Worm (Caenorhabditis elegans) whole organism, young adult: ENCODE data around the gene C27H6.8.

Source experiments
- K12H6.12 ChIP-seq: fragments of 200-800 bp; sonication (Bioruptor generic); optimal IDR thresholded peaks from 2 replicates; lab custom pipeline; 2018; ENCODE audit warnings: mild to moderate bottlenecking, missing genetic modification characterization, missing compliant biosample characterization
- ama-1 ChIP-seq, 3 experiments: fragments of 150-350 bp in 1 of 3; sonication (generic microtip) in 2 of 3; optimal IDR thresholded peaks; 2 replicates each; lab custom pipeline; 2014 to 2018; ENCODE audit warnings: missing biosample characterization in 2 of 3, missing genetic modification characterization in 2 of 3, missing genetic modification reagents in 2 of 3
- mes-4 ChIP-seq: sonication (generic microtip); optimal IDR thresholded peaks from 2 replicates; lab custom pipeline; 2016; ENCODE audit warnings: missing genotype, missing genetic modification characterization, missing compliant biosample characterization
- sea-2 ChIP-seq: fragments of 200-800 bp; sonication (Bioruptor generic); IDR thresholded peaks from 2 replicates; pipeline ENCODE4 v1.3.6; 2022; ENCODE audit warnings: missing genetic modification characterization, missing compliant biosample characterization

DNA sequence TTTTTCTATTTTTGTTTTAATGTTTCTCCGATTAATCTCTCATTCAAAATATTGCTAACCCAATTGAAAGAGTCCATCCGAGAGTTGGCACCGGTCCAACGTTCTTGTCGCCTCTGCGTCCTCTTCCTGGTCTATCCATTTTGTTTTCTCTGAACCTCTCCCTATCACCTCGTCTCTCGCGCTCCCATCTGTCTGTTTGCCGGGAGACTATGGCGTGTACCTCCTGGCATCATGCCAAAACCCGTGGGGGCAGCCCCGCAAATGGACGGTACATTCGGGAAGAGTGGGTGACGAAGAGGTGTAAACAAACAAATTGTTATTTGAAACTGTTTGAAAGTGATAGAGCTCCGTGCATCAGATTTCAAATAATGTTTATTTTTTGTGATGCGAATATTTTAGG, 48.7 kb upstream of the C27H6.8 start, which contains the start of gene T06E8.2:
- TF ChIP-seq sea-2 (GFP tag; lab: Robert Waterston, UW) (no peak), ama-1 (optimal IDR thresholded peaks at IDR 0.05; lab: Kevin White, UChicago) (no peak), ama-1 (GFP tag; optimal IDR thresholded peaks at IDR 0.05; lab: Kevin White, UChicago) (no peak), K12H6.12 (tag; lab: Kevin White, UChicago) (peak; percentile 31), mes-4 (tag; lab: Kevin White, UChicago) (no peak)
